Worm (Caenorhabditis elegans) whole organism, L1 larva: ENCODE measurements around the gene F26F2.4.
"Not testable (repeated sequence)": the region's sequence is repeated elsewhere in the genome, so short reads cannot be mapped to it uniquely, and the experiment has no call there.

ENCODE experiments used
- C04F5.9 ChIP-seq: sonication (generic microtip); optimal IDR thresholded peaks from 2 replicates; lab custom pipeline; 2016; ENCODE audit warnings: missing genetic modification characterization, missing compliant biosample characterization
- C16A3.4 ChIP-seq: fragments of 150-350 bp; optimal IDR thresholded peaks from 2 replicates; lab custom pipeline; 2014; ENCODE audit warnings: missing biosample characterization, missing genetic modification characterization
- F16B12.6 ChIP-seq: fragments of 150-350 bp; optimal IDR thresholded peaks from 2 replicates; lab custom pipeline; 2014; ENCODE audit warnings: missing biosample characterization, missing genetic modification characterization
- aha-1 ChIP-seq: fragments of 150-350 bp; optimal IDR thresholded peaks from 2 replicates; lab custom pipeline; 2014; ENCODE audit warnings: missing biosample characterization, missing genetic modification characterization
- alr-1 ChIP-seq: fragments of 200-800 bp; sonication (Bioruptor generic); optimal IDR thresholded peaks from 2 replicates; lab custom pipeline; 2018; ENCODE audit warnings: borderline replicate concordance, mild to moderate bottlenecking, missing genetic modification characterization, missing compliant biosample characterization
- aly-2 ChIP-seq: fragments of 150-350 bp; optimal IDR thresholded peaks from 2 replicates; lab custom pipeline; 2014; ENCODE audit warnings: missing biosample characterization, missing genetic modification characterization
- ceh-82 ChIP-seq, 3 experiments: fragments of 150-350 bp in 1 of 3; sonication (generic microtip) in 2 of 3; optimal IDR thresholded peaks; 2 replicates each; lab custom pipeline; 2014 to 2017; ENCODE audit warnings: missing biosample characterization in 3 of 3, missing genetic modification characterization in 3 of 3
- ceh-90 ChIP-seq: sonication (generic microtip); optimal IDR thresholded peaks from 2 replicates; lab custom pipeline; 2016; ENCODE audit warnings: missing genetic modification characterization, missing compliant biosample characterization
- ces-1 ChIP-seq: fragments of 150-350 bp; optimal IDR thresholded peaks from 2 replicates; lab custom pipeline; 2014; ENCODE audit warnings: missing biosample characterization, missing genetic modification reagents, missing genetic modification characterization
- dpl-1 ChIP-seq, 3 experiments: fragments of 150-350 bp in 2 of 3; sonication (generic microtip) in 1 of 3; optimal IDR thresholded peaks; 2 replicates each; lab custom pipeline; 2014 to 2017; ENCODE audit warnings: missing biosample characterization in 3 of 3, missing genetic modification characterization in 3 of 3, missing genetic modification reagents in 3 of 3
- dsc-1 ChIP-seq: sonication (generic microtip); optimal IDR thresholded peaks from 2 replicates; lab custom pipeline; 2016; ENCODE audit warnings: mild to moderate bottlenecking, missing genetic modification characterization, missing compliant biosample characterization
- efl-1 ChIP-seq, 4 experiments: fragments of 150-350 bp; optimal IDR thresholded peaks in 3 of 4; peaks in 1 of 4; 1 replicate in 1 of 4; 2 replicates in 3 of 4; lab custom pipeline; 2014; ENCODE audit warnings: missing biosample characterization in 2 of 4, missing genetic modification characterization in 2 of 4, missing genetic modification reagents in 2 of 4
- efl-3 ChIP-seq: fragments of 200-800 bp; sonication (Bioruptor generic); optimal IDR thresholded peaks from 2 replicates; lab custom pipeline; 2018; ENCODE audit warnings: mild to moderate bottlenecking, missing genetic modification characterization, missing compliant biosample characterization
- egl-27 ChIP-seq, 2 experiments: fragments of 150-350 bp in 1 of 2; sonication (generic microtip); optimal IDR thresholded peaks; 3 replicates each; lab custom pipeline; 2017 to 2018; ENCODE audit warnings: missing biosample characterization in 2 of 2, missing genetic modification characterization in 2 of 2, missing genetic modification reagents in 2 of 2
- elt-2 ChIP-seq: sonication (generic microtip); optimal IDR thresholded peaks from 2 replicates; lab custom pipeline; 2016; ENCODE audit warnings: missing genetic modification characterization, mild to moderate bottlenecking, inconsistent platforms, missing compliant biosample characterization, missing genetic modification reagents
- ets-5 ChIP-seq: fragments of 200-800 bp; sonication (Bioruptor generic); IDR thresholded peaks from 2 replicates; pipeline ENCODE4 v1.3.6; 2022; ENCODE audit warnings: missing genetic modification characterization, missing compliant biosample characterization
- fkh-8 ChIP-seq: sonication (generic microtip); optimal IDR thresholded peaks from 2 replicates; lab custom pipeline; 2016; ENCODE audit warnings: mild to moderate bottlenecking, missing genetic modification characterization, missing compliant biosample characterization
- fos-1 ChIP-seq: fragments of 150-350 bp; optimal IDR thresholded peaks from 2 replicates; lab custom pipeline; 2014; ENCODE audit warnings: missing biosample characterization, missing genetic modification characterization
- isw-1 ChIP-seq: fragments of 200-800 bp; sonication (Bioruptor generic); IDR thresholded peaks from 2 replicates; pipeline ENCODE4 v1.3.6; 2022; ENCODE audit warnings: missing genetic modification characterization, missing compliant biosample characterization
- lin-15B ChIP-seq: fragments of 150-350 bp; sonication (generic microtip); optimal IDR thresholded peaks from 3 replicates; lab custom pipeline; 2014; ENCODE audit warnings: missing biosample characterization, missing genetic modification characterization
- lir-3 ChIP-seq: sonication (generic microtip); optimal IDR thresholded peaks from 2 replicates; lab custom pipeline; 2016; ENCODE audit warnings: mild to moderate bottlenecking, missing genetic modification characterization, moderate library complexity, missing compliant biosample characterization; ENCODE audit not compliant: poor library complexity
- lsy-2 ChIP-seq, 2 experiments: fragments of 150-350 bp; optimal IDR thresholded peaks; 2 replicates each; lab custom pipeline; 2014; ENCODE audit warnings: missing biosample characterization in 2 of 2, missing genetic modification characterization in 2 of 2
- mep-1 ChIP-seq: fragments of 150-350 bp; optimal IDR thresholded peaks from 2 replicates; lab custom pipeline; 2014; ENCODE audit warnings: missing biosample characterization, missing genetic modification characterization
- nhr-11 ChIP-seq: fragments of 150-350 bp; optimal IDR thresholded peaks from 2 replicates; lab custom pipeline; 2014; ENCODE audit warnings: missing biosample characterization, missing genetic modification characterization
- nhr-19 ChIP-seq: fragments of 200-800 bp; sonication (Bioruptor generic); conservative IDR thresholded peaks from 2 replicates; pipeline ENCODE4 v1.3.6; 2022; ENCODE audit warnings: missing genetic modification characterization, missing compliant biosample characterization
- nhr-20 ChIP-seq: sonication (generic microtip); optimal IDR thresholded peaks from 2 replicates; lab custom pipeline; 2016; ENCODE audit warnings: mild to moderate bottlenecking, missing genetic modification characterization, missing compliant biosample characterization
- nhr-237 ChIP-seq: fragments of 150-350 bp; optimal IDR thresholded peaks from 2 replicates; lab custom pipeline; 2014; ENCODE audit warnings: missing biosample characterization, missing genetic modification characterization
- nhr-84 ChIP-seq: sonication (generic microtip); optimal IDR thresholded peaks from 2 replicates; lab custom pipeline; 2017; ENCODE audit warnings: missing biosample characterization, missing genetic modification characterization
- nhr-85 ChIP-seq: sonication (generic microtip); peaks from one replicate; lab custom pipeline; 2016; ENCODE audit warnings: missing genetic modification characterization, inconsistent platforms, missing compliant biosample characterization
- nhr-90 ChIP-seq: sonication (generic microtip); optimal IDR thresholded peaks from 2 replicates; lab custom pipeline; 2016; ENCODE audit warnings: mild to moderate bottlenecking, missing genetic modification characterization, missing compliant biosample characterization; ENCODE audit not compliant: poor library complexity
- pag-3 ChIP-seq: sonication (generic microtip); optimal IDR thresholded peaks from 2 replicates; lab custom pipeline; 2017; ENCODE audit warnings: missing genetic modification characterization, mild to moderate bottlenecking, missing compliant biosample characterization, antibody characterized with exemption, borderline replicate concordance; ENCODE audit not compliant: insufficient read depth
- pax-3 ChIP-seq: fragments of 200-800 bp; sonication (Bioruptor generic); optimal IDR thresholded peaks from 2 replicates; lab custom pipeline; 2018; ENCODE audit warnings: mild to moderate bottlenecking, missing genetic modification characterization, moderate library complexity, missing compliant biosample characterization
- pqm-1 ChIP-seq: sonication (generic microtip); optimal IDR thresholded peaks from 3 replicates; lab custom pipeline; 2017; ENCODE audit warnings: missing biosample characterization, missing genetic modification characterization
- skn-1 ChIP-seq: fragments of 150-350 bp; optimal IDR thresholded peaks from 2 replicates; lab custom pipeline; 2014; ENCODE audit warnings: missing biosample characterization, missing genetic modification characterization
- sox-4 ChIP-seq: sonication (generic microtip); optimal IDR thresholded peaks from 2 replicates; lab custom pipeline; 2016; ENCODE audit warnings: missing genetic modification characterization, missing compliant biosample characterization
- sptf-1 ChIP-seq: fragments of 150-350 bp; optimal IDR thresholded peaks from 2 replicates; lab custom pipeline; 2014; ENCODE audit warnings: missing biosample characterization, missing genetic modification characterization
- unc-130 ChIP-seq: fragments of 150-350 bp; optimal IDR thresholded peaks from 2 replicates; lab custom pipeline; 2017; ENCODE audit warnings: missing biosample characterization, missing genetic modification characterization, inconsistent platforms
- unc-98 ChIP-seq: fragments of 200-800 bp; sonication (Bioruptor generic); IDR thresholded peaks from 2 replicates; pipeline ENCODE4 v1.3.6; 2022; ENCODE audit warnings: missing genetic modification characterization, missing compliant biosample characterization
- zip-4 ChIP-seq: fragments of 200-800 bp; sonication (Bioruptor generic); optimal IDR thresholded peaks from 2 replicates; lab custom pipeline; 2018; ENCODE audit warnings: mild to moderate bottlenecking, missing genetic modification characterization, moderate library complexity, missing compliant biosample characterization

F26F2.4 gene

ce11 chrV:20568995-20569394, at the start of gene F26F2.4:
TSS of gene F26F2.4 (plus strand) at chrV:20569295.
- TF ChIP-seq ceh-82 (tag; optimal IDR thresholded peaks at IDR 0.05; lab: Kevin White, UChicago); nhr-237 (tag; lab: Kevin White, UChicago); fkh-8 (tag; lab: Kevin White, UChicago): not testable (repeated sequence)
- TF ChIP-seq, all 84 proteins: peak for 0; not testable (repeated sequence) for 84

ce11 chrV:20522219-20522618, 46.9 kb upstream of the F26F2.4 start, which contains the start of the genes Y38H6C.9 and fbxa-150:
TSS of gene Y38H6C.9 (minus strand) at chrV:20522270.
TSS of gene fbxa-150 (plus strand) at chrV:20522598.
- TF ChIP-seq efl-1 (optimal IDR thresholded peaks at IDR 0.05; lab: Kevin White, UChicago) (peak; percentile 1 to 25), efl-1 (GFP tag; optimal IDR thresholded peaks at IDR 0.05 in 1 of 2; lab: Kevin White, UChicago) (peak in 1 of 2 experiments; percentile 8), zip-4 (GFP tag; lab: Kevin White, UChicago) (peak; percentile 95), dpl-1 (GFP tag; optimal IDR thresholded peaks at IDR 0.05; lab: Kevin White, UChicago) (peak in 1 of 3 experiments; percentile 19), skn-1 (peak; percentile 8), mep-1 (tag; lab: Kevin White, UChicago) (peak; percentile 45), efl-3 (GFP tag; lab: Kevin White, UChicago) (no peak)

ce11 chrV:20525816-20526459, 43.2 kb upstream of the F26F2.4 start, which contains the start of the genes srh-166 and Y38H6C.24:
TSS of gene srh-166 (minus strand) at chrV:20525866.
TSS of gene Y38H6C.24 (plus strand) at chrV:20526435.
- peak; percentile 77 for TF ChIP-seq elt-2
- TF ChIP-seq unc-98, result no peak
- TF ChIP-seq efl-3 (GFP tag; lab: Kevin White, UChicago), result no peak
- peak; percentile 86 for TF ChIP-seq pqm-1 (tag; lab: Kevin White, UChicago)
- no peak for TF ChIP-seq ceh-90
- TF ChIP-seq pax-3, result no peak
- peak; percentile 23 for TF ChIP-seq nhr-20 (tag; lab: Kevin White, UChicago)
- TF ChIP-seq egl-27 (tag; optimal IDR thresholded peaks at IDR 0.05; lab: Kevin White, UChicago), result no peak
- TF ChIP-seq alr-1 (tag; lab: Kevin White, UChicago), result no peak
- TF ChIP-seq isw-1 (GFP tag; lab: Robert Waterston, UW), result no peak
- TF ChIP-seq ets-5 (GFP tag; lab: Robert Waterston, UW), result no peak
- no peak for TF ChIP-seq sox-4 (tag; lab: Kevin White, UChicago)
- no peak for TF ChIP-seq aha-1 (tag; lab: Kevin White, UChicago)

DNA sequence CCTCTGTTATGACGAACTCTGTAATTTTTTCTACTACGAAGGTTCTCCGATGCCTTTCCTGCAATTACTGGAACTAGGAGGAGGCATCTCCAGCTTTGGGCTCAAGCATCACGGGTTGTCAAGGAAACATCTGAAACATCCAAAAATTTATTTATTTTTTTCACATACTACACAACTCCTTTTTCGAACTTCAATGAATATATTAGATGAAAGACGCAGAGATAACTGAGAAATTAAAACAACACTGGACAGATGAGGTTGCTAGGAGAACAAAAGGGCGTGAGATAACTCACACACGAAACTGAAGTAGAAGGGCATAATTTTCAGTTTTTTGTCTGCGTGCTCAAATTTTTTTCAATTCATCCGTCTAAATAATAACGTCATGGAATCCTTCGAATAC, 41.6 kb upstream of the F26F2.4 start, which contains the start of gene Y38H6C.13:
Gene Y38H6C.13 (plus strand): TSS at position 301 of the 400 bp plus-strand sequence.
- TF ChIP-seq F16B12.6, result no peak
- TF ChIP-seq fkh-8 (tag; lab: Kevin White, UChicago), result peak; percentile 3

DNA sequence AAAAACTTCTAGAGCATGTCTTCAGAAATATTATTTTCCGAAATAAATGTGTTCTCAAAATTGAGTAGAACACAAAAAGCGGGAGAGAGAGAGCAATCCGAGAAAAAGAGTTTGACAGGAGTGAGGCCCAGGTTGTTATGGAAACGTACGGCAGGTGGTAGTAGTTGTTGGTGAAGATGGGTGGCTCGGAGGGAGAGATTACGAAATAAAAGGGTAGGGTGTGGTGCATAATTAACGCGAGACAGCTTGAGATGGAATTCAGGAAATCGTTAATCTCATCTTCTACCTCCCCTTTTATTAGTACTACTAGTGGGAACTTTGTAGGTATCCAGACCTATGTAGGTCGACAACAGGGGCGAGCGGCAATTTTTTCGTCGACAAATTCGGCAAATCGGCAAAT, 35.0 kb upstream of the F26F2.4 start, which contains the start of gene famh-161:
Gene famh-161 (minus strand): TSS at position 101 of the 400 bp plus-strand sequence.
- TF ChIP-seq pax-3 (no peak), nhr-19 (GFP tag; lab: Robert Waterston, UW) (no peak), ceh-82 (tag; optimal IDR thresholded peaks at IDR 0.05; lab: Kevin White, UChicago) (no peak), lin-15B (tag; lab: Kevin White, UChicago) (no peak), fos-1 (tag; lab: Kevin White, UChicago) (no peak), fkh-8 (tag; lab: Kevin White, UChicago) (peak; percentile 12), aly-2 (no peak), pag-3 (tag; lab: Kevin White, UChicago) (no peak)

- TF ChIP-seq sptf-1 (tag; lab: Kevin White, UChicago) (no peak), ets-5 (GFP tag; lab: Robert Waterston, UW) (no peak), aha-1 (tag; lab: Kevin White, UChicago) (no peak), zip-4 (GFP tag; lab: Kevin White, UChicago) (no peak), C16A3.4 (tag; lab: Kevin White, UChicago) (no peak), nhr-237 (tag; lab: Kevin White, UChicago) (no peak), C04F5.9 (no peak), nhr-84 (tag; lab: Kevin White, UChicago) (no peak), dsc-1 (no peak), ces-1 (GFP tag; lab: Kevin White, UChicago) (no peak), dpl-1 (GFP tag; optimal IDR thresholded peaks at IDR 0.05; lab: Kevin White, UChicago) (no peak), nhr-90 (no peak), lir-3 (no peak), unc-130 (no peak), lsy-2 (tag; optimal IDR thresholded peaks at IDR 0.05; lab: Kevin White, UChicago) (no peak), nhr-11 (tag; lab: Kevin White, UChicago) (no peak), nhr-85 (tag; lab: Kevin White, UChicago) (no peak)
These were observed 32.9 kb upstream of the F26F2.4 start, which contains the start of gene Y38H6C.15 for ce11 chrV:20536208-20536607. TSS of gene Y38H6C.15 (minus strand) at chrV:20536308.
